Worm (Caenorhabditis elegans): Measurements from ENCODE around the gene akt-1.

akt-1 gene

DNA sequence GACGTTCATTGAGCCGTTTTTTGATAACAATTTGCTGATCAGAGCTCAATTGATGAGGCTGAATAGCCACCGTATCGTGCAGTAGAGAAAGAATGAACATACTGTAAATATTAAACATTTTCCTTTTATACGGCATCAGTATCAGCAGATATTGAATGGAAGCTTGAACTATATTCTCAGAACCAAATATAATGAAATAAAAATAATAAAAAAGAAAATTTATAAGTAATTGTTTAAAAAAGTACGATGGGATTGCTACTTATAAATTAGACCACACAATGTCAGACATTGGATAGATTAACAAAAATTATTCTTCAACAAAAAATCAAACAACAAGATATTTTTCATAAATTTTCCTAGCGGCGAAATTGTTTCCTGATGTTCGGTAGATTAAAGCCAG, 42.2 kb upstream of the akt-1 start, which contains the start of gene rpc-25:
rpc-25 (minus strand) TSS at position 101 of the 400 bp plus-strand sequence.
- TF ChIP-seq fkh-10 (GFP tag; optimal IDR thresholded peaks at IDR 0.05) (no peak), pax-1 (tag; optimal IDR thresholded peaks at IDR 0.05) (no peak), eyg-1 (tag; optimal IDR thresholded peaks at IDR 0.05) (no peak), pqm-1 (tag; optimal IDR thresholded peaks at IDR 0.05) (no peak), unc-55 (GFP tag; optimal IDR thresholded peaks at IDR 0.05) (no peak), hlh-30 (tag; optimal IDR thresholded peaks at IDR 0.05; ENCODE audit: insufficient read depth) (no peak), ceh-18 (tag; optimal IDR thresholded peaks at IDR 0.05) (no peak), rnt-1 (tag; optimal IDR thresholded peaks at IDR 0.05) (no peak), pat-9 (tag; optimal IDR thresholded peaks at IDR 0.05) (no peak), zip-5 (tag; optimal IDR thresholded peaks at IDR 0.05) (no peak)

- TF ChIP-seq ceh-18 (tag; optimal IDR thresholded peaks at IDR 0.05): no peak
- no peak for TF ChIP-seq odd-2 (tag; optimal IDR thresholded peaks at IDR 0.05)
- no peak for TF ChIP-seq unc-55 (GFP tag; optimal IDR thresholded peaks at IDR 0.05)
- no peak for TF ChIP-seq ceh-34 (tag; optimal IDR thresholded peaks at IDR 0.05)
These were observed 38.5 kb upstream of the akt-1 start, which contains the start of gene tftc-3 for ce11 chrV:10210244-10210643. tftc-3 (minus strand) TSS chrV:10210344.

- TF ChIP-seq sdc-2 (tag; optimal IDR thresholded peaks at IDR 0.05): no peak
- TF ChIP-seq dve-1 (tag; optimal IDR thresholded peaks at IDR 0.05): no peak
These were observed 36.7 kb upstream of the akt-1 start, which contains the start of gene zhit-3 for ce11 chrV:10212027-10212426. zhit-3 (minus strand) TSS chrV:10212127.

DNA sequence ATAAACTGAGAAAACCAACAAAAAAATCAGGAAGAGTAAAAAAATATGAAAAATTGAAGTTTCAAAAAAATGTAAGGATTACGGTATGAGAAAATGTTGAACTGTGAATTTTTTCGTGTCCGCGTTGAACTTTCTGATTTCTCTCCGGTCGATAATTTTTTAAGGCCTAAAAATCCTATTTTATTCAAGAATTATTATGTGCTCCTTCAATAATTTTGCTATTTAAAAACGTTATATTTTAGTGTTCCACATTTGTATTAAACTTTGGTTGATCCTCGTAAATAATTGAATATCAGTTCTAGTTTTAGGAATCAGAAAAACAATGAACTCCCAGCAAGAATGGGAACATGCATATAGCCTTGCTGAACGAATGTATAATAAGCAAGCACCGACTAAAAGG, 36.1 kb upstream of the akt-1 start, which contains the start of gene hpo-40:
hpo-40 (plus strand) TSS at position 301 of the 400 bp plus-strand sequence.
- TF ChIP-seq ceh-48 (tag; optimal IDR thresholded peaks at IDR 0.05) (no peak), fkh-6 (tag; optimal IDR thresholded peaks at IDR 0.05) (no peak), elt-2 (tag; optimal IDR thresholded peaks at IDR 0.05) (no peak)

DNA sequence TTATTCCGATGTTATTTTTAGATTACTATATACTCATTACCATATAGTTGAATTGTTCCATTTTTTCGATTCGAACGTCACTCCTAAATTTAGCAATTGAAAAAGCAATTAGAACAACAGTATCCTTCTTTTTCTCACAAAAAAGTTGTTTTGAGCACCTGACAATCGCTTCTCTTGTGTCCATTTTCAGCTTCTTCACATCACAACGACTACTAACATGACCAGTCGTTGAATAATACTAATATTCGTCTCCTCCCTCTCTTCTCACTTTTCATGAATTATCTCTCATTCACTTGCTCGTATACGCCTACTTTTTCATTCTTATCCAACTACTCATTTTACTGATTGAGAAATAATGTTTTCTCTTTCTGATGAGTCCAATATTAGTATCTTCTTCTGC, 32.0 kb upstream of the akt-1 start, which contains the start of gene ZK856.14:
ZK856.14 (plus strand) TSS at position 301 of the 400 bp plus-strand sequence.
- no peak for TF ChIP-seq pha-2 (tag; optimal IDR thresholded peaks at IDR 0.05)
- no peak for TF ChIP-seq ahr-1 (tag; optimal IDR thresholded peaks at IDR 0.05)
- TF ChIP-seq pag-3 (tag; optimal IDR thresholded peaks at IDR 0.05; ENCODE audit: borderline replicate concordance): no peak
- no peak for TF ChIP-seq gmeb-2 (tag; optimal IDR thresholded peaks at IDR 0.05)
- no peak for TF ChIP-seq ref-2 (tag; optimal IDR thresholded peaks at IDR 0.05)
- TF ChIP-seq nhr-11 (tag; optimal IDR thresholded peaks at IDR 0.05): no peak
- no peak for TF ChIP-seq C38D4.7 (GFP tag; optimal IDR thresholded peaks at IDR 0.05)
- TF ChIP-seq che-1 (tag; optimal IDR thresholded peaks at IDR 0.05): no peak
- no peak for TF ChIP-seq npax-4 (tag; optimal IDR thresholded peaks at IDR 0.05)
- no peak for TF ChIP-seq lin-11 (tag; optimal IDR thresholded peaks at IDR 0.05)
- TF ChIP-seq unc-42 (tag; optimal IDR thresholded peaks at IDR 0.05): no peak
- no peak for TF ChIP-seq ttx-3 (tag; optimal IDR thresholded peaks at IDR 0.05)
- TF ChIP-seq F13H6.1 (tag; optimal IDR thresholded peaks at IDR 0.05): no peak

DNA sequence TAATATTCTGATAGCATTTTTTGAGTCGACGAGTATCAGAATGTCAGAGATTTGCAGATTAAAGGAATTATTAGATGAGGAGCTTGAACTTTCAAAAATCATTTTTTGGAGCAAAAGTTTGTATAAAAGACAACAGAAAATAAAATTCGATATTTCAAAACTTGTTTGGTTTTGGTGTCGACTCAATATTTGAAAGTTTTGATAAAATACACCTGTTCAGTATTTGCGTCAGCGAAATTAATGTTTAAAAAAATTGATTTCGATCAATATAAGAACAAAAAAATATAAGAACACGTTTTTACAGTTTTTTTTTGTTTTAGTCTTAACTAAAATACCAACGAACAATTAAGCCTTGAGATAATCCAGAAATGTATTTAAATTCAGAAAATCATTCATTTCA, 28.1 kb upstream of the akt-1 start, which contains the start of gene C12D8.13:
C12D8.13 (minus strand) TSS at position 101 of the 400 bp plus-strand sequence.
- TF ChIP-seq unc-42 (tag; optimal IDR thresholded peaks at IDR 0.05) (no peak), fax-1 (tag; optimal IDR thresholded peaks at IDR 0.05) (no peak), F13H6.1 (tag; optimal IDR thresholded peaks at IDR 0.05) (no peak), sdc-2 (tag; optimal IDR thresholded peaks at IDR 0.05) (no peak), hlh-6 (tag; optimal IDR thresholded peaks at IDR 0.05) (no peak), pros-1 (tag; optimal IDR thresholded peaks at IDR 0.05) (no peak), sox-2 (GFP tag; IDR thresholded peaks at IDR 0.05) (no peak), elt-2 (tag; optimal IDR thresholded peaks at IDR 0.05) (no peak), ets-4 (tag; optimal IDR thresholded peaks at IDR 0.05) (no peak), ceh-6 (GFP tag; optimal IDR thresholded peaks at IDR 0.05) (no peak), pag-3 (tag; optimal IDR thresholded peaks at IDR 0.05; ENCODE audit: borderline replicate concordance) (no peak), ama-1 (optimal IDR thresholded peaks at IDR 0.05) (no peak), pha-4 (tag; optimal IDR thresholded peaks at IDR 0.05) (no peak), sox-4 (tag; optimal IDR thresholded peaks at IDR 0.05) (no peak)
